Worm (Caenorhabditis elegans): ENCODE measurements around the gene F07B10.4.

DNA sequence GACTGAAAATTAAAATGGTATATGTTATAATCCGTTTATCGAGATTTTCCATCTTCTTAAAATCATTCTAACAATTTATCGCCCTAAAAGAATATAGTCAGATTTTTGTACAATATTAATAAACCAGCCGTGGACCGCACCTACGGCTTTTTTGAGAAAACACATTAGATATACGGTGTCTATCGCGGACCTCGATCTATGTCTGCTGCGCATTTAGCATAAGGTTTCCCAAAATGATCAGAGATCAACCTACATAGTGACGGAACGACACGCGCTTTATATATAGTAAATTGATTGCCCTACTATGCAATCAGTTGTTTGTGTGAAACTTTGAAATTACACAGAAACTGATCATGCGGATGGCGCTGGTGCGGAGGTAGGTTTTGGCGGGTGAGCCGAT lies 29.8 kb upstream of the F07B10.4 start:
- TF ChIP-seq snpc-4 (tag; optimal IDR thresholded peaks at IDR 0.05) = no peak
- no peak for TF ChIP-seq skn-1 (tag; optimal IDR thresholded peaks at IDR 0.05)
- no peak for TF ChIP-seq unc-39 (tag; optimal IDR thresholded peaks at IDR 0.05)
- TF ChIP-seq egl-27 (tag; optimal IDR thresholded peaks at IDR 0.05) = no peak
- TF ChIP-seq fos-1 (tag; optimal IDR thresholded peaks at IDR 0.05) = no peak
